Worm (Caenorhabditis elegans): ENCODE measurements around the gene clip-1.

DNA sequence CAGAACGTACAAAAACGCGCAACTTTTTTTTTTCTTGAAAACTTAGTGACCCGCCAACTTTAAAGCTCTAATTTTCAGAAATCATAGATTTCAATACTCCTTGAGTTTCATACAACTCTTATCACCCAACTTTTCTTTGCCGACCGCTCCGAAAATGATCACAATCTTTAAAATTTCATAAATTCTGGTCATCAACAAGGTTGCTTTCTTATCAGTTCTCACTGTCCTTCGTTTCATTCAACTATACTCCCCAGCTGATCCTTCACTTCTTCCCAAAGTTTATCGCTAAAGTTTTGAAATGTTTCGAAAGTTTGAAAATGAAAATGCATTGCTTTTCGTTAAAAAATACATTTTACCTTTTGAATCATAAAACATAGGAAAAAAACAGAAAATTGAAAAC lies 13.1 kb downstream of the clip-1 start:
- no peak for TF ChIP-seq ztf-11 (tag; optimal IDR thresholded peaks at IDR 0.05)
- no peak for TF ChIP-seq snpc-4 (tag; optimal IDR thresholded peaks at IDR 0.05)
- TF ChIP-seq nhr-237 (tag; optimal IDR thresholded peaks at IDR 0.05) = no peak
- no peak for TF ChIP-seq dmd-4 (tag; optimal IDR thresholded peaks at IDR 0.05)

Measured in whole organism, L2 larva.